Worm (Caenorhabditis elegans) whole organism, mixed stage, embryonic: ENCODE results near the gene Y38F2AR.12.

Source experiments
- M03D4.4 ChIP-seq: sonication (generic microtip); optimal IDR thresholded peaks from 2 replicates; lab custom pipeline; 2017; ENCODE audit warnings: mild to moderate bottlenecking, missing genetic modification characterization, missing compliant biosample characterization
- bed-3 ChIP-seq: fragments of 200-800 bp; sonication (Bioruptor generic); optimal IDR thresholded peaks from 3 replicates; lab custom pipeline; 2018; ENCODE audit warnings: mild to moderate bottlenecking, missing genetic modification characterization, moderate library complexity, missing compliant biosample characterization
- blmp-1 ChIP-seq: fragments of 150-350 bp; optimal IDR thresholded peaks from 2 replicates; lab custom pipeline; 2014; ENCODE audit warnings: missing biosample characterization, missing genetic modification characterization
- ceh-39 ChIP-seq: fragments of 150-350 bp; optimal IDR thresholded peaks from 2 replicates; lab custom pipeline; 2014; ENCODE audit warnings: missing biosample characterization, missing genetic modification characterization
- ceh-43 ChIP-seq: fragments of 200-800 bp; sonication (Bioruptor generic); optimal IDR thresholded peaks from 2 replicates; lab custom pipeline; 2018; ENCODE audit warnings: mild to moderate bottlenecking, missing genetic modification characterization, moderate library complexity, missing compliant biosample characterization
- ceh-83 ChIP-seq: fragments of 200-800 bp; sonication (Bioruptor generic); optimal IDR thresholded peaks from 2 replicates; lab custom pipeline; 2018; ENCODE audit warnings: mild to moderate bottlenecking, missing genetic modification characterization, missing compliant biosample characterization
- ces-1 ChIP-seq: fragments of 150-350 bp; optimal IDR thresholded peaks from 2 replicates; lab custom pipeline; 2014; ENCODE audit warnings: missing biosample characterization, missing genetic modification reagents, missing genetic modification characterization
- cnd-1 ChIP-seq: fragments of 200-800 bp; sonication (Bioruptor generic); optimal IDR thresholded peaks from 2 replicates; lab custom pipeline; 2018; ENCODE audit warnings: mild to moderate bottlenecking, missing genetic modification characterization, missing compliant biosample characterization
- drap-1 ChIP-seq: fragments of 200-800 bp; sonication (Bioruptor generic); optimal IDR thresholded peaks from 3 replicates; lab custom pipeline; 2018; ENCODE audit warnings: mild to moderate bottlenecking, missing genetic modification characterization, missing compliant biosample characterization
- elt-1 ChIP-seq: sonication (generic microtip); optimal IDR thresholded peaks from 2 replicates; lab custom pipeline; 2017; ENCODE audit warnings: missing genetic modification characterization, mild to moderate bottlenecking, missing compliant biosample characterization, antibody characterized with exemption, moderate library complexity, borderline replicate concordance; ENCODE audit not compliant: insufficient read depth
- elt-3 ChIP-seq: fragments of 150-350 bp; optimal IDR thresholded peaks from 2 replicates; lab custom pipeline; 2014; ENCODE audit warnings: missing biosample characterization, missing genetic modification characterization
- ham-2 ChIP-seq: fragments of 200-800 bp; sonication (Bioruptor generic); optimal IDR thresholded peaks from 2 replicates; lab custom pipeline; 2018; ENCODE audit warnings: mild to moderate bottlenecking, missing genetic modification characterization, missing compliant biosample characterization
- lin-13 ChIP-seq: fragments of 150-350 bp; optimal IDR thresholded peaks from 2 replicates; lab custom pipeline; 2014; ENCODE audit warnings: missing biosample characterization, missing genetic modification characterization
- lsy-2 ChIP-seq: fragments of 150-350 bp; optimal IDR thresholded peaks from 2 replicates; lab custom pipeline; 2014; ENCODE audit warnings: missing biosample characterization, missing genetic modification characterization
- mab-5 ChIP-seq: fragments of 150-350 bp; optimal IDR thresholded peaks from 2 replicates; lab custom pipeline; 2014; ENCODE audit warnings: missing biosample characterization, missing genetic modification characterization
- mls-2 ChIP-seq: sonication (generic microtip); optimal IDR thresholded peaks from 2 replicates; lab custom pipeline; 2016; ENCODE audit warnings: mild to moderate bottlenecking, missing genetic modification characterization, moderate library complexity, missing compliant biosample characterization
- nhr-12 ChIP-seq: fragments of 150-350 bp; optimal IDR thresholded peaks from 2 replicates; lab custom pipeline; 2014; ENCODE audit warnings: missing biosample characterization, missing genetic modification characterization
- nhr-2 ChIP-seq: fragments of 150-350 bp; optimal IDR thresholded peaks from 2 replicates; lab custom pipeline; 2014; ENCODE audit warnings: missing biosample characterization, missing genetic modification characterization
- nhr-237 ChIP-seq: fragments of 150-350 bp; optimal IDR thresholded peaks from 2 replicates; lab custom pipeline; 2014; ENCODE audit warnings: missing biosample characterization, missing genetic modification characterization
- nhr-28 ChIP-seq: fragments of 150-350 bp; optimal IDR thresholded peaks from 2 replicates; lab custom pipeline; 2014; ENCODE audit warnings: missing biosample characterization, missing genetic modification characterization
- nhr-76 ChIP-seq: sonication (generic microtip); optimal IDR thresholded peaks from 2 replicates; lab custom pipeline; 2017; ENCODE audit warnings: missing biosample characterization, missing genetic modification characterization
- pha-4 ChIP-seq: fragments of 150-350 bp; optimal IDR thresholded peaks from 2 replicates; lab custom pipeline; 2018; ENCODE audit warnings: missing biosample characterization, missing genetic modification reagents, missing genetic modification characterization
- snpc-4 ChIP-seq: fragments of 150-350 bp; optimal IDR thresholded peaks from 2 replicates; lab custom pipeline; 2014; ENCODE audit warnings: missing biosample characterization, missing genetic modification characterization
- sptf-1 ChIP-seq: sonication (generic microtip); optimal IDR thresholded peaks from 2 replicates; lab custom pipeline; 2017; ENCODE audit warnings: mild to moderate bottlenecking, missing genetic modification characterization, moderate library complexity, missing compliant biosample characterization
- tbx-8 ChIP-seq: fragments of 200-800 bp; sonication (Bioruptor generic); optimal IDR thresholded peaks from 2 replicates; lab custom pipeline; 2018; ENCODE audit warnings: mild to moderate bottlenecking, missing genetic modification characterization, moderate library complexity, missing compliant biosample characterization
- unc-120 ChIP-seq: sonication (generic microtip); optimal IDR thresholded peaks from 2 replicates; lab custom pipeline; 2017; ENCODE audit warnings: missing genetic modification characterization, missing compliant biosample characterization; ENCODE audit not compliant: poor library complexity, severe bottlenecking
- unc-39 ChIP-seq: fragments of 150-350 bp; optimal IDR thresholded peaks from 2 replicates; lab custom pipeline; 2014; ENCODE audit warnings: missing biosample characterization, missing genetic modification characterization
- unc-62 ChIP-seq: fragments of 150-350 bp; optimal IDR thresholded peaks from 2 replicates; lab custom pipeline; 2014; ENCODE audit warnings: missing biosample characterization, missing genetic modification reagents, missing genetic modification characterization
- zip-8 ChIP-seq: fragments of 150-350 bp; optimal IDR thresholded peaks from 2 replicates; lab custom pipeline; 2014; ENCODE audit warnings: missing biosample characterization, missing genetic modification characterization
- ztf-11 ChIP-seq: fragments of 150-350 bp; optimal IDR thresholded peaks from 2 replicates; lab custom pipeline; 2014; ENCODE audit warnings: missing biosample characterization, missing genetic modification characterization

The Y38F2AR.12 gene

DNA sequence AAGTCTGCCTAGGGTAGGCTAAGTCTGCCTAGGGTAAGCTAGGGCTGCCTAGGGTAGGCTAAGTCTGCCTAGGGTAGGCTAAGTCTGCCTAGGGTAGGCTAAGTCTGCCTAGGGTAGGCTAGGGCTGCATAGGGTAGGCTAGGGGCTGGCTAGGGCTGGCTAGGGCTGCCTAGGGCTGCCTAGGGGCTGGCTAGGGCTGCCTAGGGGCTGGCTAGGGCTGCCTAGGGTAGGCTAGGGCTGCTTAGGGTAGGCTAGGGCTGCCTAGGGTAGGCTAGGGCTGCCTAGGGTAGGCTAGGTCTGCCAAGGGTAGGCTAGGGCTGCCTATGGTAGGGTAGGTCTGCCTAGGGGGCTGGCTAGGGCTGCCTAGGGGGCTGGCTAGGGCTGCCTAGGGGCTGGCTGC is 13.9 kb downstream of the Y38F2AR.12 start:
- TF ChIP-seq ham-2 (peak; percentile 18), nhr-237 (tag; lab: Kevin White, UChicago) (no peak)

DNA sequence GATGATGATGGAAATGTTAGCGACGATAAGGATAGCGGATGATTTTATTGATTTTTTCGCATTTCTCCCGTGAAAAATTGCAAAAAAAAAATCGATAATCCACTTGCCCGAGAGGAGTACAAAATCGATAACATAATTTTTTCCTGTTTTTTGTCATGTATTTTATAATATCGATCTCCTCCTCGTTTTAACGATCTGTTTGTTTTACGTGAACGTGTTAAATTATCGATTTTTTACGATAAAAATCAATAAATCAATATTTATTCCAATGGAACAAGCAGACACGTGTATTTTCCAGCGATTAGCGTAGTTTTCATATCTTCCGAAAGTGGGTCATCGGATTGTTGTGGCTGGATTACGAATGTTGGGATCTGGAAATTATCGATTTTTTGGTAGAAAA is 16.2 kb downstream of the Y38F2AR.12 start:
- TF ChIP-seq elt-1 (tag; lab: Kevin White, UChicago) (no peak), M03D4.4 (tag; lab: Kevin White, UChicago) (no peak), unc-62 (GFP tag; lab: Kevin White, UChicago) (no peak), tbx-8 (GFP tag; lab: Kevin White, UChicago) (no peak), bed-3 (no peak), mls-2 (tag; lab: Kevin White, UChicago) (no peak), blmp-1 (tag; lab: Kevin White, UChicago) (no peak), ham-2 (no peak), lsy-2 (tag; lab: Kevin White, UChicago) (no peak), cnd-1 (tag; lab: Kevin White, UChicago) (no peak), ztf-11 (no peak), mab-5 (tag; lab: Kevin White, UChicago) (no peak), zip-8 (tag; lab: Kevin White, UChicago) (no peak), unc-39 (tag; lab: Kevin White, UChicago) (no peak), ceh-83 (no peak), ces-1 (GFP tag; lab: Kevin White, UChicago) (no peak), ceh-43 (GFP tag; lab: Kevin White, UChicago) (no peak), drap-1 (GFP tag; lab: Kevin White, UChicago) (no peak), nhr-2 (tag; lab: Kevin White, UChicago) (no peak)

DNA sequence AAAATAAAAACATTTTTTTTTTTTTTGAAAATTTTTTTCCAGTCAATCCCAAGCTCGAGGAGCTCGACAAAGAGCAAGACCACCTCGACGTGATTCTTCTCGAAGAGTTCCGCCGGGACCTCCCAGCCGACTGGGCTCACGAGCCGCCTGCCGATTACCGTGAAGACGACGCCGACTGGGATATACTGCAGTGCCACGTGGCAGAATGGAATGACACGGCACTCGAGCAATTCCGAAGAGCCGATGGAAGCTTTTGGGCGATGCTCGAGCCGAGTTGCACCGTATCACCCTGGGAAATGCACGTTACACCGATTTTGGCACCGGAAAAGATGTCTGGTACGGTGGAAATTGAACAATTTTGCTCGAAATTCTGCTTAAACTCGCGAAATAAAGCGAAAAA is 19.2 kb downstream of the Y38F2AR.12 start:
- TF ChIP-seq ceh-83 (no peak), nhr-12 (tag; lab: Kevin White, UChicago) (no peak), ham-2 (no peak), nhr-2 (tag; lab: Kevin White, UChicago) (no peak), zip-8 (tag; lab: Kevin White, UChicago) (no peak)

DNA sequence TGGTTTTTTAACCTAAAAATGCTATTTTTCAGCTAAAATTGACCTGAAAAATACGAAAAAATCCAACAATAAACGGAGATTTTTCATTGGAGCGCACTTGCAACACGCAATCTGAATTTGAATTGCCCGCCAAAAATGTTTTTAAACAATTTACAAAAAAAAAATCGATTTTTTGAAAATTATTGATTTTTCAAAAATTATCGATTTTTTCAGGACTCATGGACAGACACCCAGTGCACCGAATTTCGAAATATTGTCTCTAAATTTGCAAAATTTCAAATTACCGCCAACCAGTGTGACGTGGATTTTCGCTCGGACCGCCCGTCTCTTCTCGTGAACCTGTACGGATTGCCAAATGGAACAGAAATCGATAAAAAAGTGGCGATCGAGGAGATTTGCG is 20.4 kb downstream of the Y38F2AR.12 start:
- TF ChIP-seq snpc-4 (tag; lab: Kevin White, UChicago) = no peak
- no peak for TF ChIP-seq zip-8 (tag; lab: Kevin White, UChicago)
- no peak for TF ChIP-seq blmp-1 (tag; lab: Kevin White, UChicago)
- TF ChIP-seq ham-2 = no peak

DNA sequence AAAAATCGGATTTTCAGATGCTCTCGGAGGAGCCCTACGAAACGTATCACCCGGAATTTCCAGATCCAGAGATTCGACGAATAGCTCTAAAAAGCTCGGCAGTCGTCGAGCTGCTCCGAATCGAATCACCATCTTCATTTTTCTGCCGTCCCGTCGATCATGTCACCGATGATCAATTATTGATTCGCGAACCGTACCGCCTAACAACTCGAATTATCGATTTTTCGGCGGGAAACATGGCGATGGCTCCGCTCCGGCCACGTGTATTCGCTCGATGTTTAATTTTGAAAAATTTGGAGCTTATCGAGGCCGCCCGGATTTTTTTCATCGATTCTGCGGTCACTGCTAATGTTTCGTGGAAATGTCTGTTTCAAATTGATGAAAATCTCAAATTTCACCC is 21.4 kb downstream of the Y38F2AR.12 start, which contains the start of gene eri-5:
TSS of gene eri-5 (plus strand) at position 18 of the 400 bp plus-strand sequence.
- TF ChIP-seq nhr-76 (tag; lab: Kevin White, UChicago) (no peak), nhr-2 (tag; lab: Kevin White, UChicago) (no peak), blmp-1 (tag; lab: Kevin White, UChicago) (no peak), lsy-2 (tag; lab: Kevin White, UChicago) (no peak), nhr-28 (no peak), unc-120 (tag; lab: Kevin White, UChicago) (no peak), mls-2 (tag; lab: Kevin White, UChicago) (no peak), ceh-39 (tag; lab: Kevin White, UChicago) (no peak), bed-3 (no peak), tbx-8 (GFP tag; lab: Kevin White, UChicago) (no peak), unc-39 (tag; lab: Kevin White, UChicago) (no peak), elt-3 (tag; lab: Kevin White, UChicago) (no peak), sptf-1 (tag; lab: Kevin White, UChicago) (no peak), lin-13 (tag; lab: Kevin White, UChicago) (no peak), ceh-43 (GFP tag; lab: Kevin White, UChicago) (no peak), zip-8 (tag; lab: Kevin White, UChicago) (no peak), ces-1 (GFP tag; lab: Kevin White, UChicago) (no peak)

DNA sequence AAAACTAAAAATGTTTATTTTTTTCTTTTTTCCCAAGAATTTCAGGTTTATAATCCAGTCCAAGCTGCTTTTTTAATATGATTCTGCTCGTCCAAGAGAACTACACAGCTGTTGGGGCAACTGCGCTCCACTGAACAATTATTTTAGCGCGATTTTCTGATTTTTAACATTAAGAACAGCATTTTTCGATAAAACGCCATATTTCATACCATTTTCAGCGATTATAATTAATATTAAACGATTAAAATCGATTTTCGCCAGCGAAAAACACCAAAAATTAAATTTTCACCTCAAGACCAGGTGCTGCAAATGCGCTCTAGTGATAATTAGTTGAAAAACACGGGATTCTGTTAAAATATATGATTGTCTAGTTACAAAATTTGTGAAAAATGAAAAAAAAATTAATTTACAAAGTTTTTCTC is 22.0 kb downstream of the Y38F2AR.12 start:
- TF ChIP-seq ceh-43 (GFP tag; lab: Kevin White, UChicago) = peak; percentile 71
- no peak for TF ChIP-seq pha-4 (tag; lab: Kevin White, UChicago)
- TF ChIP-seq, all 35 proteins: peak for 1
